Worm (Caenorhabditis elegans) whole organism, L2 larva: ENCODE measurements around the gene B0432.11.

ENCODE experiments used
- F13H6.1 ChIP-seq: sonication (generic microtip); optimal IDR thresholded peaks from 2 replicates; lab custom pipeline; 2016; ENCODE audit warnings: missing genetic modification characterization, missing compliant biosample characterization
- Y55F3AM.14 ChIP-seq: fragments of 200-800 bp; sonication (Bioruptor generic); optimal IDR thresholded peaks from 2 replicates; lab custom pipeline; 2018; ENCODE audit warnings: mild to moderate bottlenecking, missing genetic modification characterization, missing compliant biosample characterization
- blmp-1 ChIP-seq: sonication (generic microtip); optimal IDR thresholded peaks from 2 replicates; lab custom pipeline; 2017; ENCODE audit warnings: missing genetic modification characterization, mild to moderate bottlenecking, missing compliant biosample characterization, antibody characterized with exemption, moderate library complexity; ENCODE audit not compliant: insufficient read depth
- egl-27 ChIP-seq: sonication (generic microtip); optimal IDR thresholded peaks from 3 replicates; lab custom pipeline; 2017; ENCODE audit warnings: missing biosample characterization, missing genetic modification reagents, missing genetic modification characterization
- fos-1 ChIP-seq: fragments of 150-350 bp; optimal IDR thresholded peaks from 2 replicates; lab custom pipeline; 2014; ENCODE audit warnings: missing biosample characterization, missing genetic modification characterization
- lin-11 ChIP-seq: fragments of 150-350 bp; sonication (generic microtip); optimal IDR thresholded peaks from 2 replicates; lab custom pipeline; 2014; ENCODE audit warnings: missing biosample characterization, missing genetic modification characterization, inconsistent platforms, mixed read lengths
- mab-5 ChIP-seq: fragments of 150-350 bp; optimal IDR thresholded peaks from 2 replicates; lab custom pipeline; 2014; ENCODE audit warnings: missing biosample characterization, missing genetic modification characterization
- mdl-1 ChIP-seq, 2 experiments: fragments of 150-350 bp in 1 of 2; sonication (generic microtip) in 1 of 2; optimal IDR thresholded peaks; 2 replicates each; lab custom pipeline; 2017; ENCODE audit warnings: missing biosample characterization in 2 of 2, missing genetic modification characterization in 2 of 2
- nhr-12 ChIP-seq: fragments of 150-350 bp; optimal IDR thresholded peaks from 2 replicates; lab custom pipeline; 2014; ENCODE audit warnings: missing biosample characterization, missing genetic modification characterization
- nhr-23 ChIP-seq: fragments of 150-350 bp; optimal IDR thresholded peaks from 2 replicates; lab custom pipeline; 2014; ENCODE audit warnings: missing biosample characterization, missing genetic modification reagents, missing genetic modification characterization
- nhr-237 ChIP-seq: fragments of 150-350 bp; optimal IDR thresholded peaks from 2 replicates; lab custom pipeline; 2014; ENCODE audit warnings: missing biosample characterization, missing genetic modification characterization
- nhr-6 ChIP-seq: fragments of 150-350 bp; optimal IDR thresholded peaks from 2 replicates; lab custom pipeline; 2014; ENCODE audit warnings: missing biosample characterization, missing genetic modification characterization
- nhr-77 ChIP-seq: fragments of 150-350 bp; optimal IDR thresholded peaks from 2 replicates; lab custom pipeline; 2014; ENCODE audit warnings: missing biosample characterization, missing genetic modification characterization
- sem-4 ChIP-seq: fragments of 150-350 bp; optimal IDR thresholded peaks from 2 replicates; lab custom pipeline; 2014; ENCODE audit warnings: missing biosample characterization, missing genetic modification reagents, missing genetic modification characterization
- skn-1 ChIP-seq: sonication (generic microtip); optimal IDR thresholded peaks from 2 replicates; lab custom pipeline; 2017; ENCODE audit warnings: missing biosample characterization, missing genetic modification characterization
- snpc-4 ChIP-seq: fragments of 150-350 bp; optimal IDR thresholded peaks from 2 replicates; lab custom pipeline; 2014; ENCODE audit warnings: missing biosample characterization, missing genetic modification characterization
- unc-39 ChIP-seq: fragments of 150-350 bp; optimal IDR thresholded peaks from 2 replicates; lab custom pipeline; 2014; ENCODE audit warnings: missing biosample characterization, missing genetic modification characterization
- zag-1 ChIP-seq: fragments of 150-350 bp; optimal IDR thresholded peaks from 2 replicates; lab custom pipeline; 2014; ENCODE audit warnings: missing biosample characterization, missing genetic modification characterization
- ztf-1 ChIP-seq: fragments of 200-800 bp; sonication (Bioruptor generic); conservative IDR thresholded peaks from 2 replicates; pipeline ENCODE4 v1.3.6; 2022; ENCODE audit warnings: missing genetic modification characterization, missing compliant biosample characterization
- ztf-4 ChIP-seq: fragments of 150-350 bp; optimal IDR thresholded peaks from 2 replicates; lab custom pipeline; 2014; ENCODE audit warnings: missing biosample characterization, missing genetic modification characterization

Gene B0432.11

DNA sequence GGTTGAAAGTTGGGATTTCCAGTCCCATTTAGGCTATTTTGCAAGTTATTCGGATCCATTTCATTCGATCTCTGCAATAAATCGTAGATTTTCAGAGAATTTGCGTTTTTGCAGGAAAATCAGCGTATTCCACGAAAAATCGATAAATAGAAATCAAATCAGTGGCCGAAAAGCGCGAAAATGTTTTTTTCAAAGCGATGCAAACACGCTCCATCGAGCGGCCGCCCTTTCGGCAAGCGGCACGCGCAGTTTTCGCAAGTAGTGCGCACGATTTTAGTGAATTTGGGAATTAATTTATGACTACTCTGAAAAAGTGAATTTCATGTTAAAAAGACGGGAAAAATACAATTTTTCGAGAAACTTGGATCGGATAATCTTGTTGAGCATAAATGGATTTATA, 39.4 kb downstream of the B0432.11 start (continued):
- peak; percentile 97 for TF ChIP-seq F13H6.1 (tag; lab: Kevin White, UChicago)
- peak; percentile 90 for TF ChIP-seq fos-1 (tag; lab: Kevin White, UChicago)
- TF ChIP-seq skn-1 (tag; lab: Kevin White, UChicago): peak; percentile 95
- TF ChIP-seq ztf-1 (GFP tag; lab: Robert Waterston, UW): no peak
- peak; percentile 72 for TF ChIP-seq Y55F3AM.14
- TF ChIP-seq nhr-12 (tag; lab: Kevin White, UChicago): no peak
- TF ChIP-seq nhr-237 (tag; lab: Kevin White, UChicago): peak; percentile 75
- peak; percentile 91 for TF ChIP-seq snpc-4 (tag; lab: Kevin White, UChicago)
- peak; percentile 96 for TF ChIP-seq mab-5
- peak; percentile 90 for TF ChIP-seq egl-27 (tag; lab: Kevin White, UChicago)
- peak; percentile 46 to 67 for TF ChIP-seq mdl-1 (tag; optimal IDR thresholded peaks at IDR 0.05; lab: Kevin White, UChicago)
- TF ChIP-seq lin-11 (tag; lab: Kevin White, UChicago): peak; percentile 98
- peak; percentile 70 for TF ChIP-seq blmp-1 (tag; lab: Kevin White, UChicago)
- TF ChIP-seq sem-4: peak; percentile 89
- peak; percentile 84 for TF ChIP-seq ztf-4
- TF ChIP-seq nhr-23 (tag; lab: Kevin White, UChicago): no peak
- peak; percentile 85 for TF ChIP-seq zag-1 (tag; lab: Kevin White, UChicago)
- no peak for TF ChIP-seq unc-39

DNA sequence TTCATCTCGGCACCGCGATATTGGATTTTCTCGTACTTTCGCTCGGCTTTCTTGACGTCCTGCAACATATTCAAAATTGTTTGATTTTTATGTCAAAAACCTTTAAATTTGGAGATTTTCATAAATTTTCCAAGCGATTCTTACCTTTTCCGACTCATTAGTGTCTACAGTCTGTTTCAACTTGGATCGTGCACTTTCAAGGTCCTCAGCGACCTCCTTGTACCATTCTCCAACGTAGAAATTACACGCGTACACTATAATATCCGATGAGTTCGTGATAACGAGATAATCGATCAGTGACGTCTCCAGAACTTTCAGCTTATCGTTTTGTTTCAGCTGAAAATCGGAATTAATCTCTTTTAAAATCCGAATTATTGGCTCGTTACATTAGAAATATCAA, 46.8 kb downstream of the B0432.11 start:
- TF ChIP-seq nhr-6 (tag; lab: Kevin White, UChicago) (no peak), skn-1 (tag; lab: Kevin White, UChicago) (no peak), nhr-77 (tag; lab: Kevin White, UChicago) (no peak)
